Fruit fly (Drosophila melanogaster) whole organism, embryonic: ENCODE data around the gene RASSF8.

Source experiments
- Adf1 ChIP-seq: fragments of 200-800 bp; sonication (Bioruptor generic); IDR thresholded peaks from 2 replicates; pipeline ENCODE4 v1.3.6; 2022; ENCODE audit warnings: missing biosample characterization, missing genetic modification characterization
- Awh ChIP-seq: fragments of 200-800 bp; sonication (Bioruptor generic); IDR thresholded peaks from 2 replicates; pipeline ENCODE4, ENCODE4 v1.3.6; 2022; ENCODE audit warnings: missing biosample characterization, missing genetic modification characterization
- BtbVII ChIP-seq: fragments of 200-800 bp; sonication (Bioruptor generic); optimal IDR thresholded peaks from 3 replicates; lab custom pipeline; 2017; ENCODE audit warnings: missing biosample characterization, mild to moderate bottlenecking, missing genetic modification characterization
- CG10267 ChIP-seq: fragments of 200-800 bp; sonication (Bioruptor generic); optimal IDR thresholded peaks from 2 replicates; lab custom pipeline; 2018; ENCODE audit warnings: missing biosample characterization, mild to moderate bottlenecking, missing genetic modification characterization, moderate library complexity
- CG10959 ChIP-seq: fragments of 200-800 bp; sonication (Bioruptor generic); IDR thresholded peaks from 2 replicates; pipeline ENCODE4 v1.3.6; 2022; ENCODE audit warnings: missing biosample characterization, missing genetic modification characterization
- CG11247 ChIP-seq: fragments of 200-800 bp; sonication (Bioruptor generic); IDR thresholded peaks from 2 replicates; pipeline ENCODE4 v1.3.6; 2022; ENCODE audit warnings: missing biosample characterization, missing genetic modification characterization
- CG14710 ChIP-seq: fragments of 200-800 bp; sonication (Bioruptor generic); optimal IDR thresholded peaks from 3 replicates; lab custom pipeline; 2019; ENCODE audit warnings: missing biosample characterization, mild to moderate bottlenecking, missing genetic modification characterization, moderate library complexity
- CG15269 ChIP-seq: fragments of 200-800 bp; sonication (Bioruptor generic); optimal IDR thresholded peaks from 2 replicates; lab custom pipeline; 2018; ENCODE audit warnings: missing biosample characterization, mild to moderate bottlenecking, missing genetic modification characterization, moderate library complexity
- CG15696 ChIP-seq: fragments of 200-800 bp; sonication (Bioruptor generic); optimal IDR thresholded peaks from 2 replicates; lab custom pipeline; 2019; ENCODE audit warnings: missing biosample characterization, mild to moderate bottlenecking, missing genetic modification characterization, moderate library complexity
- CG17912 ChIP-seq: fragments of 200-800 bp; sonication (Bioruptor generic); optimal IDR thresholded peaks from 2 replicates; lab custom pipeline; 2018; ENCODE audit warnings: missing biosample characterization, mild to moderate bottlenecking, missing genetic modification characterization
- CG1832 ChIP-seq: fragments of 200-800 bp; sonication (Bioruptor generic); optimal IDR thresholded peaks from 2 replicates; lab custom pipeline; 2017; ENCODE audit warnings: missing biosample characterization, mild to moderate bottlenecking, missing genetic modification characterization, inconsistent platforms
- CG18764 ChIP-seq: fragments of 200-800 bp; sonication (Bioruptor generic); optimal IDR thresholded peaks from 3 replicates; lab custom pipeline; 2016; ENCODE audit warnings: missing biosample characterization, missing genetic modification characterization
- CG32772 ChIP-seq: fragments of 200-800 bp; sonication (Bioruptor generic); IDR thresholded peaks from 2 replicates; pipeline ENCODE4 v1.3.6; 2022; ENCODE audit warnings: missing biosample characterization, missing genetic modification characterization
- CG3281 ChIP-seq: fragments of 200-800 bp; sonication (Bioruptor generic); optimal IDR thresholded peaks from 3 replicates; lab custom pipeline; 2017; ENCODE audit warnings: missing biosample characterization, mild to moderate bottlenecking, missing genetic modification characterization
- CG33557 ChIP-seq: fragments of 200-800 bp; sonication (Bioruptor generic); optimal IDR thresholded peaks from 2 replicates; lab custom pipeline; 2019; ENCODE audit warnings: missing biosample characterization, mild to moderate bottlenecking, missing genetic modification characterization, moderate library complexity
- CG3847 ChIP-seq: fragments of 200-800 bp; sonication (Bioruptor generic); IDR thresholded peaks from 2 replicates; pipeline ENCODE4 v1.3.6; 2022; ENCODE audit warnings: missing biosample characterization, missing genetic modification characterization
- CG4424 ChIP-seq: fragments of 200-800 bp; sonication (Bioruptor generic); optimal IDR thresholded peaks from 3 replicates; lab custom pipeline; 2016; ENCODE audit warnings: missing biosample characterization, missing genetic modification characterization
- CG4707 ChIP-seq: fragments of 200-800 bp; sonication (Bioruptor generic); optimal IDR thresholded peaks from 2 replicates; lab custom pipeline; 2018; ENCODE audit warnings: missing biosample characterization, mild to moderate bottlenecking, missing genetic modification characterization, moderate library complexity
- CG4854 ChIP-seq: fragments of 200-800 bp; sonication (Bioruptor generic); optimal IDR thresholded peaks from 2 replicates; lab custom pipeline; 2016; ENCODE audit warnings: missing biosample characterization, missing genetic modification characterization, inconsistent platforms
- CG5180 ChIP-seq: fragments of 200-800 bp; sonication (Bioruptor generic); optimal IDR thresholded peaks from 3 replicates; lab custom pipeline; 2017; ENCODE audit warnings: missing biosample characterization, missing genetic modification characterization, mild to moderate bottlenecking, moderate library complexity, missing genetic modification reagents
- CG6272 ChIP-seq: fragments of 200-800 bp; sonication (Bioruptor generic); IDR thresholded peaks from 2 replicates; pipeline ENCODE4 v1.3.6; 2022; ENCODE audit warnings: missing biosample characterization, missing genetic modification characterization
- CG6791 ChIP-seq: fragments of 200-800 bp; sonication (Bioruptor generic); IDR thresholded peaks from 3 replicates; pipeline ENCODE4 v1.3.6; 2022; ENCODE audit warnings: missing biosample characterization, missing genetic modification characterization; ENCODE audit not compliant: partially characterized antibody
- CG7786 ChIP-seq: fragments of 200-800 bp; sonication (Bioruptor generic); optimal IDR thresholded peaks from 2 replicates; lab custom pipeline; 2016; ENCODE audit warnings: missing biosample characterization, missing genetic modification characterization
- CG8089 ChIP-seq: fragments of 200-800 bp; sonication (Bioruptor generic); optimal IDR thresholded peaks from 3 replicates; lab custom pipeline; 2016; ENCODE audit warnings: missing biosample characterization, missing genetic modification characterization
- CG8290 ChIP-seq, 3 experiments: fragments of 200-800 bp; sonication (Bioruptor generic); optimal IDR thresholded peaks; 2 replicates each; lab custom pipeline; 2016 to 2019; ENCODE audit warnings: missing biosample characterization in 3 of 3, missing genetic modification characterization in 3 of 3, mild to moderate bottlenecking in 2 of 3, moderate library complexity in 1 of 3
- CG9797 ChIP-seq: fragments of 200-800 bp; sonication (Bioruptor generic); optimal IDR thresholded peaks from 3 replicates; lab custom pipeline; 2018; ENCODE audit warnings: missing biosample characterization, mild to moderate bottlenecking, missing genetic modification characterization
- CkIIα-i1 ChIP-seq: fragments of 200-800 bp; sonication (Bioruptor generic); IDR thresholded peaks from 2 replicates; pipeline ENCODE4 v1.3.6; 2022; ENCODE audit warnings: missing biosample characterization, missing genetic modification characterization
- Dll ChIP-seq: fragments of 200-800 bp; sonication (Bioruptor generic); IDR thresholded peaks from 4 replicates; pipeline ENCODE4 v1.3.6; 2022; ENCODE audit warnings: missing biosample characterization, missing genetic modification characterization; ENCODE audit not compliant: partially characterized antibody
- Fer2 ChIP-seq: fragments of 200-800 bp; sonication (Bioruptor generic); optimal IDR thresholded peaks from 2 replicates; lab custom pipeline; 2018; ENCODE audit warnings: missing biosample characterization, mild to moderate bottlenecking, missing genetic modification characterization, moderate library complexity
- Gug ChIP-seq: fragments of 200-800 bp; sonication (Bioruptor generic); IDR thresholded peaks from 4 replicates; pipeline ENCODE4 v1.3.6; 2022; ENCODE audit warnings: missing biosample characterization, missing genetic modification characterization
- Hr39 ChIP-seq: fragments of >200 bp; optimal IDR thresholded peaks from 2 replicates; lab custom pipeline; 2017
- MBD-R2 ChIP-seq: fragments of 200-800 bp; sonication (Bioruptor generic); IDR thresholded peaks from 2 replicates; pipeline ENCODE4 v1.3.6; 2022; ENCODE audit warnings: missing biosample characterization, missing genetic modification characterization
- MESR4 ChIP-seq: fragments of 200-800 bp; sonication (Bioruptor generic); optimal IDR thresholded peaks from 2 replicates; lab custom pipeline; 2018; ENCODE audit warnings: missing biosample characterization, mild to moderate bottlenecking, missing genetic modification characterization, moderate library complexity
- Med ChIP-seq: fragments of 200-800 bp; sonication (Bioruptor generic); peaks from one replicate; lab custom pipeline; 2016; ENCODE audit warnings: missing biosample characterization, missing genetic modification characterization, mild to moderate bottlenecking, inconsistent platforms, moderate library complexity
- NC2α ChIP-seq: fragments of 200-800 bp; sonication (Bioruptor generic); optimal IDR thresholded peaks from 2 replicates; lab custom pipeline; 2016; ENCODE audit warnings: missing biosample characterization, missing genetic modification characterization
- Pdp1 ChIP-seq, 2 experiments: fragments of 200-800 bp; sonication (Bioruptor generic); optimal IDR thresholded peaks; 3 replicates each; lab custom pipeline; 2016; ENCODE audit warnings: missing biosample characterization in 2 of 2, missing genetic modification characterization in 2 of 2, mild to moderate bottlenecking in 1 of 2, moderate library complexity in 1 of 2
- Ptx1 ChIP-seq: fragments of 200-800 bp; sonication (Bioruptor generic); IDR thresholded peaks from 2 replicates; pipeline ENCODE4 v1.3.6; 2022; ENCODE audit warnings: missing biosample characterization, missing genetic modification characterization
- btn ChIP-seq: fragments of 200-800 bp; sonication (Bioruptor generic); optimal IDR thresholded peaks from 2 replicates; lab custom pipeline; 2016; ENCODE audit warnings: missing biosample characterization, missing genetic modification characterization
- crp ChIP-seq, 2 experiments: fragments of 200-800 bp; sonication (Bioruptor generic); optimal IDR thresholded peaks; 2 replicates in 1 of 2; 3 replicates in 1 of 2; lab custom pipeline; 2017; ENCODE audit warnings: missing biosample characterization in 2 of 2, missing genetic modification characterization in 2 of 2, mild to moderate bottlenecking in 1 of 2, moderate library complexity in 1 of 2
- da ChIP-seq: fragments of 200-800 bp; sonication (Bioruptor generic); optimal IDR thresholded peaks from 2 replicates; lab custom pipeline; 2016; ENCODE audit warnings: missing biosample characterization, missing genetic modification characterization
- gro ChIP-seq: fragments of 200-800 bp; sonication (Bioruptor generic); optimal IDR thresholded peaks from 2 replicates; lab custom pipeline; 2016; ENCODE audit warnings: missing biosample characterization, missing genetic modification characterization
- hth ChIP-seq: fragments of >200 bp; optimal IDR thresholded peaks from 2 replicates; lab custom pipeline; 2017; ENCODE audit warnings: inconsistent platforms
- ind ChIP-seq: fragments of 200-800 bp; sonication (Bioruptor generic); optimal IDR thresholded peaks from 3 replicates; lab custom pipeline; 2016; ENCODE audit warnings: missing biosample characterization, missing genetic modification characterization
- lilli ChIP-seq: fragments of 200-800 bp; sonication (Bioruptor generic); optimal IDR thresholded peaks from 3 replicates; lab custom pipeline; 2016; ENCODE audit warnings: missing biosample characterization, missing genetic modification characterization
- pum ChIP-seq: fragments of 200-800 bp; sonication (Bioruptor generic); optimal IDR thresholded peaks from 2 replicates; lab custom pipeline; 2016; ENCODE audit warnings: missing biosample characterization, missing genetic modification characterization
- row ChIP-seq: fragments of 200-800 bp; sonication (Bioruptor generic); IDR thresholded peaks from 3 replicates; pipeline ENCODE4 v1.3.6; 2022; ENCODE audit warnings: missing biosample characterization, missing genetic modification characterization
- schlank ChIP-seq: fragments of 200-800 bp; sonication (Bioruptor generic); optimal IDR thresholded peaks from 2 replicates; lab custom pipeline; 2018; ENCODE audit warnings: missing biosample characterization, mild to moderate bottlenecking, missing genetic modification characterization
- unc-4 ChIP-seq: fragments of 200-800 bp; sonication (Bioruptor generic); IDR thresholded peaks from 2 replicates; pipeline ENCODE4 v1.3.6; 2022; ENCODE audit warnings: missing biosample characterization, missing genetic modification characterization; ENCODE audit not compliant: partially characterized antibody
- usp ChIP-seq: fragments of >200 bp; optimal IDR thresholded peaks from 2 replicates; lab custom pipeline; 2017; ENCODE audit warnings: missing biosample characterization, missing genetic modification characterization
- vvl ChIP-seq: fragments of 200-800 bp; sonication (Bioruptor generic); IDR thresholded peaks from 2 replicates; pipeline ENCODE4 v1.3.6; 2022; ENCODE audit warnings: missing biosample characterization, missing genetic modification characterization

Gene RASSF8

dm6 chr3R:25661531-25662193 is at the start of gene RASSF8 (continued):
- no peak for TF ChIP-seq CG18764 (GFP tag; lab: Kevin White, UChicago)
- TF ChIP-seq Gug (GFP tag; lab: Robert Waterston, UW) = peak; percentile 26; the same call in 1 of the 4 replicates
- peak; percentile 82 for TF ChIP-seq row
- peak; percentile 18 for TF ChIP-seq ind
- no peak for TF ChIP-seq crp (GFP tag; optimal IDR thresholded peaks at IDR 0.05; lab: Kevin White, UChicago)
- TF ChIP-seq vvl (GFP tag; lab: Robert Waterston, UW) = no peak; the same call in 1 of the 2 replicates
- TF ChIP-seq btn (GFP tag; lab: Kevin White, UChicago) = no peak
- no peak for TF ChIP-seq schlank (tag; lab: Kevin White, UChicago)
- peak; percentile 22; the same call in 1 of the 2 replicates for TF ChIP-seq CG3847 (GFP tag; lab: Robert Waterston, UW)
- TF ChIP-seq CG8290 (GFP tag; optimal IDR thresholded peaks at IDR 0.05; lab: Kevin White, UChicago) = no peak
- TF ChIP-seq CG8290 (tag; optimal IDR thresholded peaks at IDR 0.05; lab: Kevin White, UChicago) = no peak
- TF ChIP-seq CG6791 (GFP tag; lab: Robert Waterston, UW) = peak; percentile 83
- TF ChIP-seq usp = no peak
- TF ChIP-seq CG8089 = no peak
- TF ChIP-seq CG10959 (GFP tag; lab: Robert Waterston, UW) = no peak
- peak; percentile 61 for TF ChIP-seq unc-4 (GFP tag; lab: Robert Waterston, UW)
- no peak for TF ChIP-seq Hr39 (lab: Kevin White, UChicago)
- TF ChIP-seq CG5180 (GFP tag; lab: Kevin White, UChicago) = no peak
- no peak for TF ChIP-seq CG17912
- peak; percentile 88 for TF ChIP-seq MESR4 (GFP tag; lab: Kevin White, UChicago)
- TF ChIP-seq NC2α (GFP tag; lab: Kevin White, UChicago) = no peak
- TF ChIP-seq CG33557 = no peak
- TF ChIP-seq CG4424 (GFP tag; lab: Kevin White, UChicago) = peak; percentile 21
- peak; percentile 37; the same call in 1 of the 2 replicates for TF ChIP-seq MBD-R2 (GFP tag; lab: Robert Waterston, UW)
- no peak for TF ChIP-seq Ptx1 (GFP tag; lab: Robert Waterston, UW)
- TF ChIP-seq Adf1 (GFP tag; lab: Robert Waterston, UW) = no peak
- TF ChIP-seq Med (GFP tag; lab: Kevin White, UChicago) = peak; percentile 79
- peak; percentile 61 for TF ChIP-seq lilli (GFP tag; lab: Kevin White, UChicago)
- TF ChIP-seq Fer2 = no peak
- TF ChIP-seq BtbVII = no peak
- no peak for TF ChIP-seq CG11247
- peak; percentile 40 for TF ChIP-seq CG14710 (tag; lab: Kevin White, UChicago)
- no peak for TF ChIP-seq pum (GFP tag; lab: Kevin White, UChicago)
- TF ChIP-seq da = no peak
- TF ChIP-seq gro = no peak
- TF ChIP-seq CG32772 (GFP tag; lab: Robert Waterston, UW) = no peak
- TF ChIP-seq CG10267 = no peak
- no peak for TF ChIP-seq CG4707 (GFP tag; lab: Kevin White, UChicago)
- TF ChIP-seq Pdp1 (GFP tag; optimal IDR thresholded peaks at IDR 0.05; lab: Kevin White, UChicago) = peak in 1 of 2 experiments; percentile 46
- no peak for TF ChIP-seq CG7786 (GFP tag; lab: Kevin White, UChicago)
- TF ChIP-seq CG4854 (GFP tag; lab: Kevin White, UChicago) = peak; percentile 2
- no peak for TF ChIP-seq CG1832
- TF ChIP-seq CG15269 (tag; lab: Kevin White, UChicago) = no peak
- TF ChIP-seq Awh (GFP tag; lab: Robert Waterston, UW) = no peak
- TF ChIP-seq CG6272 (GFP tag; lab: Robert Waterston, UW) = 0 out of 2 replicates have a peak, but pooled peaks have one; percentile 16
- TF ChIP-seq Dll (GFP tag; lab: Robert Waterston, UW) = peak; percentile 72
- no peak for TF ChIP-seq hth (lab: Kevin White, UChicago)
- TF ChIP-seq CG3281 = no peak
- TF ChIP-seq CG9797 (GFP tag; lab: Kevin White, UChicago) = no peak
- TF ChIP-seq CG15696 (tag; lab: Kevin White, UChicago) = no peak
- no peak for TF ChIP-seq CkIIα-i1 (GFP tag; lab: Robert Waterston, UW)
